Worm (Caenorhabditis elegans): Measurements from ENCODE around the gene F58D2.4.

ce11 chrIV:13149276-13149675 is 39.6 kb downstream of the F58D2.4 start, which contains the start of gene nlp-79:
- no peak for TF ChIP-seq W03F9.2 (tag; optimal IDR thresholded peaks at IDR 0.05)
- TF ChIP-seq dao-5 (tag; optimal IDR thresholded peaks at IDR 0.05) = no peak
- TF ChIP-seq him-1 (tag; optimal IDR thresholded peaks at IDR 0.05) = no peak

Data from whole organism, L4/young adult.